Fruit fly (Drosophila melanogaster) whole organism, prepupa: ENCODE results near the gene ppan.

Source experiments
- CG6854 ChIP-seq: fragments of 200-800 bp; sonication (Bioruptor generic); optimal IDR thresholded peaks from 2 replicates; lab custom pipeline; 2017; ENCODE audit warnings: missing biosample characterization, mild to moderate bottlenecking, missing genetic modification characterization
- CG9139 ChIP-seq: fragments of 200-800 bp; sonication (Bioruptor generic); optimal IDR thresholded peaks from 3 replicates; lab custom pipeline; 2017; ENCODE audit warnings: missing biosample characterization, mild to moderate bottlenecking, missing genetic modification characterization
- Eip78C ChIP-seq: fragments of 200-800 bp; sonication (Bioruptor generic); peaks from one replicate; lab custom pipeline; 2016; ENCODE audit warnings: missing biosample characterization, missing genetic modification characterization
- Ets96B ChIP-seq: fragments of 200-800 bp; optimal IDR thresholded peaks from 2 replicates; lab custom pipeline; 2019; ENCODE audit warnings: missing biosample characterization, mild to moderate bottlenecking, missing genetic modification characterization, moderate library complexity
- Hr39 ChIP-seq: fragments of 200-800 bp; sonication (Bioruptor generic); optimal IDR thresholded peaks from 2 replicates; lab custom pipeline; 2016; ENCODE audit warnings: missing biosample characterization, missing genetic modification characterization
- OdsH ChIP-seq: fragments of 200-800 bp; sonication (Bioruptor generic); optimal IDR thresholded peaks from 3 replicates; lab custom pipeline; 2016; ENCODE audit warnings: missing biosample characterization, missing genetic modification characterization
- dac ChIP-seq: fragments of 200-800 bp; sonication (Bioruptor generic); optimal IDR thresholded peaks from 2 replicates; lab custom pipeline; 2017; ENCODE audit warnings: missing biosample characterization, mild to moderate bottlenecking, missing genetic modification characterization
- salr ChIP-seq, 2 experiments: fragments of 200-800 bp; sonication (Bioruptor generic); optimal IDR thresholded peaks; 3 replicates each; lab custom pipeline; 2016 to 2018; ENCODE audit warnings: missing biosample characterization in 2 of 2, missing genetic modification characterization in 2 of 2, mild to moderate bottlenecking in 1 of 2
- ss ChIP-seq, 2 experiments: fragments of 200-800 bp; sonication (Bioruptor generic); optimal IDR thresholded peaks; 2 replicates in 1 of 2; 3 replicates in 1 of 2; lab custom pipeline; 2017 to 2018; ENCODE audit warnings: mild to moderate bottlenecking in 2 of 2, missing biosample characterization in 2 of 2, missing genetic modification characterization in 2 of 2, moderate library complexity in 1 of 2
- svp ChIP-seq: fragments of 200-800 bp; sonication (Bioruptor generic); peaks from one replicate; lab custom pipeline; 2016; ENCODE audit warnings: missing biosample characterization, missing genetic modification characterization

DNA sequence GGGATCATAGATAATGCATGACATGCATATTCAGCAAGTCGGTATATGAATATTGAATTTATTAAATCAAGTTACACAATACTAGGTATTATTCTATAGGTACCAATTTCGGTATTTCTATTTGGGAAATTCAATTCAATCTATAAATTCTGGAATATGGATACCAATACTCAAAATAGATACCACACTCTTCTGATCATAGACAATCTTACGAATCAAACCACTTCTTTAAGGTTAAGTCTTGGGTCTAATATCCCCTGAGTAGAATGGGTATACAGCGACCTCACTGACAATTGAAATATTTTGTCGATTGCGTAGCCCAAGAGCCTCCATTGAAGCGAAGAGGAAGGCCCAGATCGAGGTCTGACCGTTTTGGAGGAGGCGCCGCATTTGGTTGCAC, 23.2 kb upstream of the ppan start:
- TF ChIP-seq CG9139 (GFP tag; lab: Kevin White, UChicago) (no peak), Ets96B (tag; lab: Kevin White, UChicago) (no peak), dac (GFP tag; lab: Kevin White, UChicago) (no peak), Hr39 (peak; percentile 9), Eip78C (GFP tag; lab: Kevin White, UChicago) (no peak), ss (GFP tag; optimal IDR thresholded peaks at IDR 0.05; lab: Kevin White, UChicago) (no peak), salr (GFP tag; optimal IDR thresholded peaks at IDR 0.05; lab: Kevin White, UChicago) (no peak), svp (GFP tag; lab: Kevin White, UChicago) (no peak), OdsH (GFP tag; lab: Kevin White, UChicago) (no peak), CG6854 (GFP tag; lab: Kevin White, UChicago) (no peak)
